Fruit fly (Drosophila melanogaster) whole organism, embryonic: ENCODE measurements around the gene CG1986.
A peak's percentile ranks its signal among the peaks of the same experiment; 100 is the strongest.

Experiments
- Adf1 ChIP-seq: fragments of 200-800 bp; sonication (Bioruptor generic); IDR thresholded peaks from 2 replicates; pipeline ENCODE4 v1.3.6; 2022; ENCODE audit warnings: missing biosample characterization, missing genetic modification characterization
- Aef1 ChIP-seq: fragments of 200-800 bp; sonication (Bioruptor generic); IDR thresholded peaks from 3 replicates; pipeline ENCODE4 v1.3.6; 2022; ENCODE audit warnings: missing biosample characterization, missing genetic modification characterization
- B-H1 ChIP-seq: fragments of 200-800 bp; sonication (Bioruptor generic); IDR thresholded peaks from 3 replicates; pipeline ENCODE4 v1.3.6; 2022; ENCODE audit warnings: missing biosample characterization, missing genetic modification characterization
- CG10366 ChIP-seq: fragments of 200-800 bp; sonication (Bioruptor generic); IDR thresholded peaks from 2 replicates; pipeline ENCODE4 v1.3.6; 2022; ENCODE audit warnings: missing biosample characterization, missing genetic modification characterization
- CG12391 ChIP-seq: fragments of 200-800 bp; sonication (Bioruptor generic); optimal IDR thresholded peaks from 3 replicates; lab custom pipeline; 2018; ENCODE audit warnings: missing biosample characterization, mild to moderate bottlenecking, missing genetic modification characterization, moderate library complexity
- CG14014 ChIP-seq: fragments of 200-800 bp; sonication (Bioruptor generic); IDR thresholded peaks from 2 replicates; pipeline ENCODE4 v1.3.6; 2022; ENCODE audit warnings: missing biosample characterization, missing genetic modification characterization
- CG14710 ChIP-seq: fragments of 200-800 bp; sonication (Bioruptor generic); optimal IDR thresholded peaks from 3 replicates; lab custom pipeline; 2019; ENCODE audit warnings: missing biosample characterization, mild to moderate bottlenecking, missing genetic modification characterization, moderate library complexity
- CG1832 ChIP-seq: fragments of 200-800 bp; sonication (Bioruptor generic); optimal IDR thresholded peaks from 2 replicates; lab custom pipeline; 2017; ENCODE audit warnings: missing biosample characterization, mild to moderate bottlenecking, missing genetic modification characterization, inconsistent platforms
- CG2199 ChIP-seq: fragments of 200-800 bp; sonication (Bioruptor generic); IDR thresholded peaks from 3 replicates; pipeline ENCODE4 v1.3.6; 2022; ENCODE audit warnings: missing biosample characterization, missing genetic modification characterization
- CG2875 ChIP-seq: fragments of 200-800 bp; sonication (Bioruptor generic); optimal IDR thresholded peaks from 2 replicates; lab custom pipeline; 2017; ENCODE audit warnings: missing biosample characterization, mild to moderate bottlenecking, missing genetic modification characterization, missing genetic modification reagents
- CG30020 ChIP-seq: fragments of 200-800 bp; optimal IDR thresholded peaks from 2 replicates; lab custom pipeline; 2019; ENCODE audit warnings: missing biosample characterization, mild to moderate bottlenecking, missing genetic modification characterization, moderate library complexity
- CG31388 ChIP-seq: fragments of 200-800 bp; sonication (Bioruptor generic); optimal IDR thresholded peaks from 2 replicates; lab custom pipeline; 2016; ENCODE audit warnings: missing biosample characterization, missing genetic modification characterization
- CG32767 ChIP-seq: fragments of 200-800 bp; sonication (Bioruptor generic); IDR thresholded peaks from 2 replicates; pipeline ENCODE4 v1.3.6; 2022; ENCODE audit warnings: missing biosample characterization, missing genetic modification characterization
- CG34376 ChIP-seq: fragments of 200-800 bp; sonication (Bioruptor generic); optimal IDR thresholded peaks from 2 replicates; lab custom pipeline; 2018; ENCODE audit warnings: missing biosample characterization, mild to moderate bottlenecking, missing genetic modification characterization
- CG4707 ChIP-seq: fragments of 200-800 bp; sonication (Bioruptor generic); optimal IDR thresholded peaks from 2 replicates; lab custom pipeline; 2018; ENCODE audit warnings: missing biosample characterization, mild to moderate bottlenecking, missing genetic modification characterization, moderate library complexity
- CG7786 ChIP-seq: fragments of 200-800 bp; sonication (Bioruptor generic); optimal IDR thresholded peaks from 2 replicates; lab custom pipeline; 2016; ENCODE audit warnings: missing biosample characterization, missing genetic modification characterization
- CG8924 ChIP-seq: fragments of 200-800 bp; optimal IDR thresholded peaks from 3 replicates; lab custom pipeline; 2019; ENCODE audit warnings: missing biosample characterization, mild to moderate bottlenecking, missing genetic modification characterization, moderate library complexity
- CG9797 ChIP-seq: fragments of 200-800 bp; sonication (Bioruptor generic); optimal IDR thresholded peaks from 3 replicates; lab custom pipeline; 2018; ENCODE audit warnings: missing biosample characterization, mild to moderate bottlenecking, missing genetic modification characterization
- Drgx ChIP-seq: fragments of 200-800 bp; sonication (Bioruptor generic); IDR thresholded peaks from 2 replicates; pipeline ENCODE4 v1.3.6; 2022; ENCODE audit warnings: missing biosample characterization, missing genetic modification characterization
- E2f2 ChIP-seq: fragments of 200-800 bp; sonication (Bioruptor generic); IDR thresholded peaks from 2 replicates; pipeline ENCODE4 v1.3.6; 2022; ENCODE audit warnings: missing biosample characterization, missing genetic modification characterization
- Ets97D ChIP-seq: fragments of 200-800 bp; sonication (Bioruptor generic); optimal IDR thresholded peaks from 3 replicates; lab custom pipeline; 2016; ENCODE audit warnings: missing biosample characterization, missing genetic modification characterization
- Fer1 ChIP-seq: fragments of 200-800 bp; sonication (Bioruptor generic); optimal IDR thresholded peaks from 2 replicates; lab custom pipeline; 2017; ENCODE audit warnings: missing biosample characterization, mild to moderate bottlenecking, missing genetic modification characterization
- Gsc ChIP-seq: fragments of 200-800 bp; sonication (Bioruptor generic); IDR thresholded peaks from 2 replicates; pipeline ENCODE4 v1.3.6; 2022; ENCODE audit warnings: missing biosample characterization, missing genetic modification characterization
- Lpt ChIP-seq: fragments of >200 bp; optimal IDR thresholded peaks from 2 replicates; lab custom pipeline; 2018; ENCODE audit warnings: missing biosample characterization, missing genetic modification characterization
- MTF-1 ChIP-seq: fragments of 200-800 bp; sonication (Bioruptor generic); optimal IDR thresholded peaks from 2 replicates; lab custom pipeline; 2018; ENCODE audit warnings: missing biosample characterization, mild to moderate bottlenecking, missing genetic modification characterization, borderline replicate concordance
- Mad ChIP-seq: fragments of 200-800 bp; sonication (Bioruptor generic); optimal IDR thresholded peaks from 2 replicates; lab custom pipeline; 2016; ENCODE audit warnings: missing biosample characterization, missing genetic modification characterization
- Mes4 ChIP-seq: fragments of 200-800 bp; sonication (Bioruptor generic); optimal IDR thresholded peaks from 2 replicates; lab custom pipeline; 2016; ENCODE audit warnings: missing biosample characterization, missing genetic modification characterization
- PHDP ChIP-seq: fragments of 200-800 bp; sonication (Bioruptor generic); optimal IDR thresholded peaks from 3 replicates; lab custom pipeline; 2018; ENCODE audit warnings: missing biosample characterization, mild to moderate bottlenecking, missing genetic modification characterization, moderate library complexity
- ap ChIP-seq: fragments of 200-800 bp; sonication (Bioruptor generic); IDR thresholded peaks from 2 replicates; pipeline ENCODE4 v1.3.6; 2022; ENCODE audit warnings: missing biosample characterization, missing genetic modification characterization
- bowl ChIP-seq: fragments of 200-800 bp; sonication (Bioruptor generic); IDR thresholded peaks from 2 replicates; pipeline ENCODE4 v1.3.6; 2022; ENCODE audit warnings: missing biosample characterization, missing genetic modification characterization
- cad ChIP-seq: fragments of >200 bp; optimal IDR thresholded peaks from 2 replicates; lab custom pipeline; 2017; ENCODE audit warnings: missing biosample characterization, missing genetic modification characterization
- chn ChIP-seq: fragments of 200-800 bp; sonication (Bioruptor generic); optimal IDR thresholded peaks from 2 replicates; lab custom pipeline; 2016; ENCODE audit warnings: missing biosample characterization, missing genetic modification characterization
- crc ChIP-seq: fragments of 200-800 bp; sonication (Bioruptor generic); optimal IDR thresholded peaks from 2 replicates; lab custom pipeline; 2016; ENCODE audit warnings: missing biosample characterization, missing genetic modification characterization
- cwo ChIP-seq: fragments of 200-800 bp; sonication (Bioruptor generic); optimal IDR thresholded peaks from 3 replicates; lab custom pipeline; 2017; ENCODE audit warnings: missing biosample characterization, missing genetic modification characterization, mild to moderate bottlenecking, moderate library complexity, missing genetic modification reagents
- dan ChIP-seq: fragments of 200-800 bp; sonication (Bioruptor generic); IDR thresholded peaks from 2 replicates; pipeline ENCODE4 v1.3.6; 2022; ENCODE audit warnings: missing biosample characterization, missing genetic modification characterization
- dati ChIP-seq: fragments of 200-800 bp; sonication (Bioruptor generic); IDR thresholded peaks from 2 replicates; pipeline ENCODE4 v1.3.6; 2022; ENCODE audit warnings: missing biosample characterization, missing genetic modification characterization
- her ChIP-seq: fragments of 200-800 bp; sonication (Bioruptor generic); optimal IDR thresholded peaks from 2 replicates; lab custom pipeline; 2016; ENCODE audit warnings: missing biosample characterization, missing genetic modification characterization
- jigr1 ChIP-seq: fragments of 200-800 bp; sonication (Bioruptor generic); IDR thresholded peaks from 3 replicates; pipeline ENCODE4 v1.3.6; 2022; ENCODE audit warnings: missing biosample characterization, missing genetic modification characterization
- lbe ChIP-seq: fragments of 200-800 bp; sonication (Bioruptor generic); optimal IDR thresholded peaks from 2 replicates; lab custom pipeline; 2016; ENCODE audit warnings: missing biosample characterization, mild to moderate bottlenecking, missing genetic modification characterization
- mam ChIP-seq: fragments of 200-800 bp; sonication (Bioruptor generic); optimal IDR thresholded peaks from 3 replicates; lab custom pipeline; 2016; ENCODE audit warnings: missing biosample characterization, missing genetic modification characterization
- otp ChIP-seq: fragments of 200-800 bp; sonication (Bioruptor generic); IDR thresholded peaks from 3 replicates; pipeline ENCODE4, ENCODE4 v1.3.6; 2022; ENCODE audit warnings: missing biosample characterization, missing genetic modification characterization
- pnt ChIP-seq: fragments of 200-800 bp; sonication (Bioruptor generic); optimal IDR thresholded peaks from 3 replicates; lab custom pipeline; 2016; ENCODE audit warnings: missing biosample characterization, missing genetic modification characterization
- ranshi ChIP-seq: fragments of 200-800 bp; sonication (Bioruptor generic); IDR thresholded peaks from 2 replicates; pipeline ENCODE4 v1.3.6; 2022; ENCODE audit warnings: missing biosample characterization, missing genetic modification characterization
- run ChIP-seq: fragments of 200-800 bp; sonication (Bioruptor generic); optimal IDR thresholded peaks from 3 replicates; lab custom pipeline; 2018; ENCODE audit warnings: missing biosample characterization, mild to moderate bottlenecking, missing genetic modification characterization
- sc ChIP-seq, 3 experiments: fragments of >200 bp in 2 of 3; fragments of 200-800 bp in 1 of 3; sonication (Bioruptor generic) in 1 of 3; optimal IDR thresholded peaks; 2 replicates in 2 of 3; 3 replicates in 1 of 3; lab custom pipeline; 2017; ENCODE audit warnings: mild to moderate bottlenecking in 1 of 3, missing biosample characterization in 1 of 3, missing genetic modification characterization in 1 of 3, missing genetic modification reagents in 1 of 3
- scrt ChIP-seq: fragments of 200-800 bp; sonication (Bioruptor generic); optimal IDR thresholded peaks from 2 replicates; lab custom pipeline; 2018; ENCODE audit warnings: missing biosample characterization, mild to moderate bottlenecking, missing genetic modification characterization, moderate library complexity
- sisA ChIP-seq: fragments of 200-800 bp; sonication (Bioruptor generic); IDR thresholded peaks from 2 replicates; pipeline ENCODE4 v1.3.6; 2022; ENCODE audit warnings: missing biosample characterization, missing genetic modification characterization
- sug ChIP-seq: fragments of 200-800 bp; optimal IDR thresholded peaks from 2 replicates; lab custom pipeline; 2019; ENCODE audit warnings: missing biosample characterization, mild to moderate bottlenecking, missing genetic modification characterization, moderate library complexity
- tgo ChIP-seq: fragments of 200-800 bp; sonication (Bioruptor generic); IDR thresholded peaks from 3 replicates; pipeline ENCODE4 v1.3.6; 2022; ENCODE audit warnings: missing biosample characterization, missing genetic modification characterization
- yki ChIP-seq: fragments of >200 bp; optimal IDR thresholded peaks from 3 replicates; lab custom pipeline; 2018
- z ChIP-seq: fragments of 200-800 bp; sonication (Bioruptor generic); IDR thresholded peaks from 3 replicates; pipeline ENCODE4 v1.3.6; 2022; ENCODE audit warnings: missing biosample characterization, missing genetic modification characterization

Gene CG1986

dm6 chrX:9911751-9912150 is 825 bp upstream of the CG1986 start (continued):
- TF ChIP-seq Gsc (GFP tag; lab: Robert Waterston, UW) (no peak), Fer1 (GFP tag; lab: Kevin White, UChicago) (no peak), CG4707 (GFP tag; lab: Kevin White, UChicago) (no peak), PHDP (tag; lab: Kevin White, UChicago) (peak; percentile 34), MTF-1 (GFP tag; lab: Kevin White, UChicago) (no peak), otp (no peak), B-H1 (GFP tag; lab: Robert Waterston, UW) (no peak), CG8924 (tag; lab: Kevin White, UChicago) (no peak), CG2199 (GFP tag; lab: Robert Waterston, UW) (no peak), dati (no peak), Aef1 (GFP tag; lab: Robert Waterston, UW) (no peak), jigr1 (GFP tag; lab: Robert Waterston, UW) (no peak), cad (no peak), CG34376 (GFP tag; lab: Kevin White, UChicago) (no peak), scrt (GFP tag; lab: Kevin White, UChicago) (no peak), Mes4 (GFP tag; lab: Kevin White, UChicago) (no peak), CG12391 (tag; lab: Kevin White, UChicago) (peak; percentile 8), mam (GFP tag; lab: Kevin White, UChicago) (no peak), Ets97D (GFP tag; lab: Kevin White, UChicago) (no peak), Mad (GFP tag; lab: Kevin White, UChicago) (no peak), z (no peak), chn (GFP tag; lab: Kevin White, UChicago) (no peak), run (tag; lab: Kevin White, UChicago) (no peak), CG10366 (GFP tag; lab: Robert Waterston, UW) (0 out of 2 replicates have a peak, but pooled peaks have one; percentile 22), tgo (GFP tag; lab: Robert Waterston, UW) (no peak), sc (optimal IDR thresholded peaks at IDR 0.05; lab: Kevin White, UChicago) (no peak), sc (GFP tag; optimal IDR thresholded peaks at IDR 0.05; lab: Kevin White, UChicago) (no peak), CG1832 (GFP tag; lab: Kevin White, UChicago) (no peak), CG32767 (GFP tag; lab: Robert Waterston, UW) (no peak), Lpt (no peak), sug (tag; lab: Kevin White, UChicago) (no peak), sisA (GFP tag; lab: Robert Waterston, UW) (peak; percentile 60), cwo (GFP tag; lab: Kevin White, UChicago) (no peak), dan (GFP tag; lab: Robert Waterston, UW) (no peak), CG31388 (no peak), Drgx (GFP tag; lab: Robert Waterston, UW) (no peak), CG7786 (GFP tag; lab: Kevin White, UChicago) (no peak), CG9797 (GFP tag; lab: Kevin White, UChicago) (no peak), crc (no peak), Adf1 (GFP tag; lab: Robert Waterston, UW) (no peak), yki (lab: Kevin White, UChicago) (no peak), lbe (GFP tag; lab: Kevin White, UChicago) (no peak), CG2875 (GFP tag; lab: Kevin White, UChicago) (no peak), ranshi (GFP tag; lab: Robert Waterston, UW) (no peak), CG14710 (tag; lab: Kevin White, UChicago) (peak; percentile 5), pnt (GFP tag; lab: Kevin White, UChicago) (no peak), her (GFP tag; lab: Kevin White, UChicago) (no peak), ap (GFP tag; lab: Robert Waterston, UW) (no peak), bowl (GFP tag; lab: Robert Waterston, UW) (no peak), CG30020 (tag; lab: Kevin White, UChicago) (no peak), CG14014 (GFP tag; lab: Robert Waterston, UW) (no peak), E2f2 (GFP tag; lab: Robert Waterston, UW) (peak; percentile 13; the same call in 1 of the 2 replicates)
